Worm (Caenorhabditis elegans) whole organism, L4 larva: ENCODE results near the gene sdz-38.

Source experiments
- D1046.2 ChIP-seq: fragments of 200-800 bp; sonication (Bioruptor generic); IDR thresholded peaks from 2 replicates; pipeline ENCODE4 v1.3.6; 2022; ENCODE audit warnings: missing genetic modification characterization, missing compliant biosample characterization
- F26F4.8 ChIP-seq: fragments of 200-800 bp; sonication (Bioruptor generic); conservative IDR thresholded peaks from 2 replicates; pipeline ENCODE4 v1.3.6; 2022; ENCODE audit warnings: missing genetic modification characterization, missing compliant biosample characterization
- F37D6.2 ChIP-seq: sonication (generic microtip); optimal IDR thresholded peaks from 2 replicates; lab custom pipeline; 2016; ENCODE audit warnings: mild to moderate bottlenecking, missing genetic modification characterization, missing compliant biosample characterization
- F44E2.7 ChIP-seq: fragments of 200-800 bp; sonication (Bioruptor generic); IDR thresholded peaks from 2 replicates; pipeline ENCODE4 v2.1.2; 2022; ENCODE audit warnings: missing genetic modification characterization, missing compliant biosample characterization
- F49E8.2 ChIP-seq: sonication (generic microtip); optimal IDR thresholded peaks from 2 replicates; lab custom pipeline; 2016; ENCODE audit warnings: missing compliant biosample characterization, mild to moderate bottlenecking, missing genetic modification characterization, borderline replicate concordance
- T20F7.1 ChIP-seq: fragments of 200-800 bp; sonication (Bioruptor generic); optimal IDR thresholded peaks from 2 replicates; lab custom pipeline; 2018; ENCODE audit warnings: mild to moderate bottlenecking, missing genetic modification characterization, missing compliant biosample characterization
- T26A8.4 ChIP-seq: fragments of 200-800 bp; sonication (Bioruptor generic); IDR thresholded peaks from 2 replicates; pipeline ENCODE4 v1.3.6; 2022; ENCODE audit warnings: missing genetic modification characterization, missing compliant biosample characterization
- Y75B8A.6 ChIP-seq: fragments of 200-800 bp; sonication (Bioruptor generic); IDR thresholded peaks from 2 replicates; pipeline ENCODE4 v1.3.6; 2022; ENCODE audit warnings: missing genetic modification reagents, missing genetic modification characterization, missing compliant biosample characterization
- ama-1 ChIP-seq: fragments of 150-350 bp; optimal IDR thresholded peaks from 2 replicates; lab custom pipeline; 2014; ENCODE audit warnings: inconsistent platforms, mixed read lengths
- ceh-20 ChIP-seq: fragments of 200-800 bp; sonication (Bioruptor generic); IDR thresholded peaks from 2 replicates; pipeline ENCODE4 v1.3.6; 2022; ENCODE audit warnings: missing genetic modification reagents, missing genetic modification characterization, missing compliant biosample characterization
- ceh-28 ChIP-seq: fragments of 150-350 bp; optimal IDR thresholded peaks from 2 replicates; lab custom pipeline; 2014; ENCODE audit warnings: missing biosample characterization, missing genetic modification reagents, missing genetic modification characterization
- ceh-44 ChIP-seq: fragments of 200-800 bp; sonication (Bioruptor generic); IDR thresholded peaks from 2 replicates; pipeline ENCODE4 v1.3.6; 2022; ENCODE audit warnings: missing genetic modification reagents, missing genetic modification characterization, missing compliant biosample characterization
- ctbp-1 ChIP-seq: fragments of 200-800 bp; sonication (Bioruptor generic); IDR thresholded peaks from 2 replicates; pipeline ENCODE4 v1.3.6; 2022; ENCODE audit warnings: missing genetic modification reagents, missing genetic modification characterization, missing compliant biosample characterization
- daf-16 ChIP-seq, 3 experiments: sonication (generic microtip); optimal IDR thresholded peaks; 2 replicates each; lab custom pipeline; 2016 to 2017; ENCODE audit warnings: missing genetic modification characterization in 3 of 3, missing genetic modification reagents in 3 of 3, mild to moderate bottlenecking in 2 of 3, missing compliant biosample characterization in 2 of 3, missing biosample characterization in 1 of 3, moderate library complexity in 1 of 3
- daf-19 ChIP-seq: fragments of 200-800 bp; sonication (Bioruptor generic); conservative IDR thresholded peaks from 2 replicates; pipeline ENCODE4 v1.3.6; 2022; ENCODE audit warnings: missing genetic modification characterization, missing compliant biosample characterization
- dmd-9 ChIP-seq: fragments of 200-800 bp; sonication (Bioruptor generic); IDR thresholded peaks from 2 replicates; pipeline ENCODE4 v1.3.6; 2022; ENCODE audit warnings: missing genetic modification reagents, missing genetic modification characterization, missing compliant biosample characterization
- dve-1 ChIP-seq: sonication (generic microtip); optimal IDR thresholded peaks from 2 replicates; lab custom pipeline; 2017; ENCODE audit warnings: antibody characterized with exemption, mild to moderate bottlenecking, missing genetic modification characterization, missing compliant biosample characterization; ENCODE audit not compliant: insufficient read depth
- egl-27 ChIP-seq: sonication (generic microtip); optimal IDR thresholded peaks from 3 replicates; lab custom pipeline; 2017; ENCODE audit warnings: missing biosample characterization, missing genetic modification reagents, missing genetic modification characterization
- fos-1 ChIP-seq: fragments of 150-350 bp; optimal IDR thresholded peaks from 2 replicates; lab custom pipeline; 2014; ENCODE audit warnings: missing biosample characterization, missing genetic modification characterization
- hif-1 ChIP-seq, 2 experiments: sonication (generic microtip); optimal IDR thresholded peaks; 2 replicates each; lab custom pipeline; 2016 to 2017; ENCODE audit warnings: missing compliant biosample characterization in 2 of 2, missing genetic modification characterization in 2 of 2, missing genetic modification reagents in 2 of 2, missing genotype in 2 of 2, mild to moderate bottlenecking in 1 of 2
- hmg-1.1 ChIP-seq: fragments of 200-800 bp; sonication (Bioruptor generic); IDR thresholded peaks from 2 replicates; pipeline ENCODE4 v1.3.6; 2022; ENCODE audit warnings: missing genetic modification reagents, missing genetic modification characterization, missing compliant biosample characterization
- lim-7 ChIP-seq: fragments of 200-800 bp; sonication (Bioruptor generic); IDR thresholded peaks from 2 replicates; pipeline ENCODE4 v1.3.6; 2022; ENCODE audit warnings: missing genetic modification characterization, missing compliant biosample characterization
- lin-1 ChIP-seq: fragments of 200-800 bp; sonication (Bioruptor generic); IDR thresholded peaks from 2 replicates; pipeline ENCODE4 v1.3.6; 2022; ENCODE audit warnings: missing genetic modification reagents, missing genetic modification characterization, missing compliant biosample characterization
- lin-15B ChIP-seq: fragments of 150-350 bp; sonication (generic microtip); optimal IDR thresholded peaks from 3 replicates; lab custom pipeline; 2014; ENCODE audit warnings: missing biosample characterization, missing genetic modification characterization
- lin-29 ChIP-seq: fragments of 200-800 bp; sonication (Bioruptor generic); IDR thresholded peaks from 2 replicates; pipeline ENCODE4 v1.3.6; 2022; ENCODE audit warnings: missing genetic modification reagents, missing genetic modification characterization, missing compliant biosample characterization
- lir-3 ChIP-seq: sonication (generic microtip); optimal IDR thresholded peaks from 2 replicates; lab custom pipeline; 2016; ENCODE audit warnings: mild to moderate bottlenecking, missing genetic modification characterization, missing compliant biosample characterization
- lsy-2 ChIP-seq, 2 experiments: fragments of 150-350 bp in 1 of 2; sonication (generic microtip) in 1 of 2; optimal IDR thresholded peaks; 2 replicates each; lab custom pipeline; 2014 to 2017; ENCODE audit warnings: missing biosample characterization in 2 of 2, missing genetic modification characterization in 2 of 2
- madf-5 ChIP-seq, 2 experiments: fragments of 200-800 bp; sonication (Bioruptor generic); IDR thresholded peaks; 2 replicates each; pipeline ENCODE4 v1.3.6; 2022; ENCODE audit warnings: missing compliant biosample characterization in 2 of 2, missing genetic modification characterization in 2 of 2
- madf-9 ChIP-seq: fragments of 200-800 bp; sonication (Bioruptor generic); conservative IDR thresholded peaks from 2 replicates; pipeline ENCODE4 v1.3.6; 2022; ENCODE audit warnings: missing genetic modification reagents, missing genetic modification characterization, missing compliant biosample characterization
- mdl-1 ChIP-seq, 2 experiments: fragments of 150-350 bp in 1 of 2; sonication (generic microtip) in 1 of 2; optimal IDR thresholded peaks; 2 replicates each; lab custom pipeline; 2014 to 2017; ENCODE audit warnings: missing biosample characterization in 2 of 2, missing genetic modification characterization in 2 of 2
- mxl-2 ChIP-seq: fragments of 200-800 bp; sonication (Bioruptor generic); conservative IDR thresholded peaks from 2 replicates; pipeline ENCODE4 v1.3.6; 2022; ENCODE audit warnings: missing genetic modification reagents, missing genetic modification characterization, missing compliant biosample characterization
- mxl-3 ChIP-seq: fragments of 200-800 bp; sonication (Bioruptor generic); optimal IDR thresholded peaks from 2 replicates; lab custom pipeline; 2018; ENCODE audit warnings: mild to moderate bottlenecking, missing genetic modification characterization, missing compliant biosample characterization
- nhr-10 ChIP-seq: fragments of 150-350 bp; optimal IDR thresholded peaks from 2 replicates; lab custom pipeline; 2014; ENCODE audit warnings: missing biosample characterization, missing genetic modification characterization
- nhr-11 ChIP-seq: fragments of 150-350 bp; optimal IDR thresholded peaks from 2 replicates; lab custom pipeline; 2014; ENCODE audit warnings: missing biosample characterization, missing genetic modification characterization
- nhr-25 ChIP-seq: sonication (generic microtip); optimal IDR thresholded peaks from 2 replicates; lab custom pipeline; 2017; ENCODE audit warnings: missing genetic modification characterization, mild to moderate bottlenecking, missing compliant biosample characterization, antibody characterized with exemption, moderate library complexity, borderline replicate concordance; ENCODE audit not compliant: insufficient read depth
- nhr-42 ChIP-seq: fragments of 200-800 bp; sonication (Bioruptor generic); IDR thresholded peaks from 2 replicates; pipeline ENCODE4 v1.3.6; 2022; ENCODE audit warnings: missing genetic modification characterization, missing compliant biosample characterization
- nhr-48 ChIP-seq: sonication (generic microtip); optimal IDR thresholded peaks from 2 replicates; lab custom pipeline; 2016; ENCODE audit warnings: mild to moderate bottlenecking, missing genetic modification characterization, missing compliant biosample characterization
- nhr-76 ChIP-seq: fragments of 150-350 bp; optimal IDR thresholded peaks from 2 replicates; lab custom pipeline; 2014; ENCODE audit warnings: missing biosample characterization, missing genetic modification characterization
- pha-4 ChIP-seq, 2 experiments: fragments of 150-350 bp in 1 of 2; fragments of 200-800 bp in 1 of 2; sonication (Bioruptor generic) in 1 of 2; IDR thresholded peaks in 1 of 2; optimal IDR thresholded peaks in 1 of 2; 2 replicates each; pipeline versions ENCODE4 v1.3.6 to Lab custom; 2014 to 2022; ENCODE audit warnings: missing genetic modification characterization in 2 of 2, missing genetic modification reagents in 2 of 2, missing biosample characterization in 1 of 2, missing compliant biosample characterization in 1 of 2
- php-3 ChIP-seq: fragments of 200-800 bp; sonication (Bioruptor generic); IDR thresholded peaks from 2 replicates; pipeline ENCODE4 v1.3.6; 2022; ENCODE audit warnings: missing genetic modification reagents, missing genetic modification characterization, missing compliant biosample characterization
- saeg-2 ChIP-seq: fragments of 200-800 bp; sonication (Bioruptor generic); IDR thresholded peaks from 2 replicates; pipeline ENCODE4 v1.3.6; 2022; ENCODE audit warnings: missing genetic modification reagents, missing genetic modification characterization, missing compliant biosample characterization
- snpc-1.2 ChIP-seq: fragments of 200-800 bp; sonication (Bioruptor generic); IDR thresholded peaks from 2 replicates; pipeline ENCODE4 v1.3.6; 2022; ENCODE audit warnings: missing genetic modification reagents, missing genetic modification characterization, missing compliant biosample characterization
- snpc-4 ChIP-seq: fragments of 150-350 bp; optimal IDR thresholded peaks from 2 replicates; lab custom pipeline; 2014; ENCODE audit warnings: missing biosample characterization, missing genetic modification characterization
- spr-1 ChIP-seq: sonication (generic microtip); optimal IDR thresholded peaks from 2 replicates; lab custom pipeline; 2016; ENCODE audit warnings: mild to moderate bottlenecking, missing genetic modification characterization, missing compliant biosample characterization
- unc-39 ChIP-seq: sonication (generic microtip); optimal IDR thresholded peaks from 2 replicates; lab custom pipeline; 2017; ENCODE audit warnings: missing biosample characterization, missing genetic modification characterization
- vab-7 ChIP-seq: fragments of 200-800 bp; sonication (Bioruptor generic); IDR thresholded peaks from 2 replicates; pipeline ENCODE4 v1.3.6; 2022; ENCODE audit warnings: missing genetic modification reagents, missing genetic modification characterization, missing compliant biosample characterization
- zag-1 ChIP-seq: fragments of 150-350 bp; optimal IDR thresholded peaks from 2 replicates; lab custom pipeline; 2014; ENCODE audit warnings: missing biosample characterization, missing genetic modification characterization
- zip-11 ChIP-seq: fragments of 200-800 bp; sonication (Bioruptor generic); IDR thresholded peaks from 2 replicates; pipeline ENCODE4 v1.3.6; 2022; ENCODE audit warnings: missing genetic modification characterization, missing compliant biosample characterization
- zip-2 ChIP-seq: fragments of 150-350 bp; optimal IDR thresholded peaks from 2 replicates; lab custom pipeline; 2014; ENCODE audit warnings: missing biosample characterization, missing genetic modification characterization
- ztf-11 ChIP-seq: fragments of 150-350 bp; optimal IDR thresholded peaks from 2 replicates; lab custom pipeline; 2014; ENCODE audit warnings: missing biosample characterization, missing genetic modification characterization
- ztf-7 ChIP-seq: fragments of 150-350 bp; optimal IDR thresholded peaks from 2 replicates; lab custom pipeline; 2014; ENCODE audit warnings: missing biosample characterization, missing genetic modification characterization

The sdz-38 gene

DNA sequence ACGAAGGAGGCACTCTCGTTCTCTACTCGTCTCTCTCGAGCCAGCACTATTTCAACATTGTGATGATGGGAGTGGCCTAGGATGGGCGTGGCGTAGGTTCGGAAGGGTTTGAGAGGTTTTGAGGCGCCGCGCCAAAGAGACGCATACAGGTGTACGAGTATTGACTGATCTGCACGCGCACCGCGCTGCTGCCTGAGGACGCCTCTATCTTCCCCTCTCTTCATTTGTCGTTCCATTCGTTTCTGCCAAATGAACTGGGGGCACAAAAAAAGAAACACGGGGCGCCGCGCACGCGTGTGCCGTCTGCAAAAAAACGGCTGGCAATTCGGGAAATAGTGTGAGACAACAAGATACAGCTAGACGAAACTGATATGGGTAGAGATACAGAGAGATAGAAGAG lies 34.4 kb upstream of the sdz-38 start, which contains the start of gene lec-2 (continued):
- no peak for TF ChIP-seq madf-5 (GFP tag; IDR thresholded peaks at IDR 0.05; lab: Robert Waterston, UW)
- TF ChIP-seq lir-3 = no peak
- no peak for TF ChIP-seq saeg-2
- no peak for TF ChIP-seq lim-7 (GFP tag; lab: Robert Waterston, UW)
- no peak for TF ChIP-seq lin-1 (GFP tag; lab: Robert Waterston, UW)
- TF ChIP-seq ama-1 (lab: Kevin White, UChicago) = no peak
- TF ChIP-seq ceh-28 (tag; lab: Kevin White, UChicago) = no peak
- TF ChIP-seq daf-16 (GFP tag; optimal IDR thresholded peaks at IDR 0.05; lab: Kevin White, UChicago) = no peak
- TF ChIP-seq daf-16 (tag; optimal IDR thresholded peaks at IDR 0.05; lab: Kevin White, UChicago) = no peak
- TF ChIP-seq lin-29 = no peak
- no peak for TF ChIP-seq ceh-44 (GFP tag; lab: Robert Waterston, UW)
- no peak for TF ChIP-seq daf-19
- TF ChIP-seq nhr-42 (GFP tag; lab: Robert Waterston, UW) = no peak
- no peak for TF ChIP-seq mxl-2 (GFP tag; lab: Robert Waterston, UW)
- TF ChIP-seq hmg-1.1 (GFP tag; lab: Robert Waterston, UW) = peak; percentile 77
- no peak for TF ChIP-seq F49E8.2
- 0 out of 2 replicates have a peak, but pooled peaks have one; percentile 34 for TF ChIP-seq ceh-20 (GFP tag; lab: Robert Waterston, UW)
- no peak for TF ChIP-seq ztf-7
- peak; percentile 29 to 80 for TF ChIP-seq mdl-1 (tag; optimal IDR thresholded peaks at IDR 0.05; lab: Kevin White, UChicago)
- peak; percentile 41 for TF ChIP-seq nhr-48
- no peak for TF ChIP-seq snpc-4 (tag; lab: Kevin White, UChicago)
- no peak for TF ChIP-seq unc-39 (tag; lab: Kevin White, UChicago)
- no peak for TF ChIP-seq dmd-9 (GFP tag; lab: Robert Waterston, UW)
- no peak for TF ChIP-seq lsy-2 (tag; optimal IDR thresholded peaks at IDR 0.05; lab: Kevin White, UChicago)
- TF ChIP-seq pha-4 (GFP tag; IDR thresholded peaks at IDR 0.05; lab: Robert Waterston, UW) = no peak
- no peak for TF ChIP-seq pha-4 (tag; optimal IDR thresholded peaks at IDR 0.05; lab: Kevin White, UChicago)
- TF ChIP-seq D1046.2 (GFP tag; lab: Robert Waterston, UW) = 0 out of 2 replicates have a peak, but pooled peaks have one; percentile 14
- TF ChIP-seq vab-7 (GFP tag; lab: Robert Waterston, UW) = no peak
- no peak for TF ChIP-seq ctbp-1
- TF ChIP-seq nhr-25 (tag; lab: Kevin White, UChicago) = no peak
- TF ChIP-seq F26F4.8 (GFP tag; lab: Robert Waterston, UW) = no peak
- TF ChIP-seq zip-2 (tag; lab: Kevin White, UChicago) = no peak
- peak; percentile 10 for TF ChIP-seq dve-1 (tag; lab: Kevin White, UChicago)
- TF ChIP-seq nhr-76 (tag; lab: Kevin White, UChicago) = no peak
- no peak for TF ChIP-seq fos-1 (tag; lab: Kevin White, UChicago)
- TF ChIP-seq lin-15B (tag; lab: Kevin White, UChicago) = no peak
- TF ChIP-seq zag-1 (tag; lab: Kevin White, UChicago) = no peak
- TF ChIP-seq Y75B8A.6 (GFP tag; lab: Robert Waterston, UW) = no peak
- no peak for TF ChIP-seq nhr-10 (tag; lab: Kevin White, UChicago)
- no peak for TF ChIP-seq F37D6.2 (tag; lab: Kevin White, UChicago)
- TF ChIP-seq ztf-11 (tag; lab: Kevin White, UChicago) = no peak
- TF ChIP-seq php-3 = 0 out of 2 replicates have a peak, but pooled peaks have one; percentile 22
- no peak for TF ChIP-seq T20F7.1
- peak; percentile 91 for TF ChIP-seq mxl-3 (GFP tag; lab: Kevin White, UChicago)
- peak; percentile 15 for TF ChIP-seq egl-27
- TF ChIP-seq zip-11 (GFP tag; lab: Robert Waterston, UW) = no peak
- peak; percentile 65 for TF ChIP-seq nhr-11 (tag; lab: Kevin White, UChicago)
- TF ChIP-seq spr-1 (tag; lab: Kevin White, UChicago) = no peak
- no peak for TF ChIP-seq T26A8.4 (GFP tag; lab: Robert Waterston, UW)
- TF ChIP-seq madf-9 (GFP tag; lab: Robert Waterston, UW) = no peak
- no peak for TF ChIP-seq snpc-1.2 (GFP tag; lab: Robert Waterston, UW)
- TF ChIP-seq hif-1 (tag; optimal IDR thresholded peaks at IDR 0.05; lab: Kevin White, UChicago) = no peak
- no peak for TF ChIP-seq F44E2.7 (GFP tag; lab: Robert Waterston, UW)
